Fruit fly (Drosophila melanogaster): ENCODE data around the gene ng3.
A peak's percentile ranks its signal among the peaks of the same experiment; 100 is the strongest.

Gene ng3

dm6 chrX:3255569-3256309 is 13.9 kb upstream of the ng3 start (continued):
- TF ChIP-seq trh (GFP tag; optimal IDR thresholded peaks at IDR 0.05) = peak; percentile 78
- TF ChIP-seq Poxn (GFP tag; IDR thresholded peaks at IDR 0.05) = peak; percentile 85
- TF ChIP-seq Nf-YC (tag; optimal IDR thresholded peaks at IDR 0.05) = peak; percentile 79
- TF ChIP-seq CG1233 (GFP tag; optimal IDR thresholded peaks at IDR 0.05) = peak; percentile 95
- TF ChIP-seq Hr3 (GFP tag; optimal IDR thresholded peaks at IDR 0.05) = peak; percentile 96
- peak; percentile 77 for TF ChIP-seq CG16779 (GFP tag; IDR thresholded peaks at IDR 0.05)
- TF ChIP-seq CG7745 (tag; optimal IDR thresholded peaks at IDR 0.05) = no peak
- TF ChIP-seq Pdp1 (GFP tag; optimal IDR thresholded peaks at IDR 0.05) = peak; percentile 77 to 87
- peak; percentile 92 for TF ChIP-seq CG9817 (tag; optimal IDR thresholded peaks at IDR 0.05)
- peak; percentile 98 for TF ChIP-seq Fer1 (GFP tag; optimal IDR thresholded peaks at IDR 0.05)
- peak; percentile 93 for TF ChIP-seq CG4820 (GFP tag; optimal IDR thresholded peaks at IDR 0.05)
- TF ChIP-seq pho (GFP tag; optimal IDR thresholded peaks at IDR 0.05) = peak; percentile 98
- peak; percentile 93 for TF ChIP-seq CG17385 (GFP tag; optimal IDR thresholded peaks at IDR 0.05)
- TF ChIP-seq CG30020 (tag; optimal IDR thresholded peaks at IDR 0.05) = no peak
- no peak for TF ChIP-seq fd102C (GFP tag; optimal IDR thresholded peaks at IDR 0.05)
- no peak for TF ChIP-seq Kr (GFP tag; optimal IDR thresholded peaks at IDR 0.05)
- peak; percentile 76 for TF ChIP-seq GATAe (GFP tag; conservative IDR thresholded peaks at IDR 0.05)
- TF ChIP-seq zfh1 (GFP tag; IDR thresholded peaks at IDR 0.05) = no peak; the same call in 1 of the 3 replicates
- TF ChIP-seq Hey (tag; optimal IDR thresholded peaks at IDR 0.05) = peak; percentile 58
- TF ChIP-seq amos (GFP tag; IDR thresholded peaks at IDR 0.05; ENCODE audit: partially characterized antibody) = peak; percentile 31; the same call in 1 of the 2 replicates
- peak; percentile 84; the same call in 2 of the 3 replicates for TF ChIP-seq C15 (GFP tag; IDR thresholded peaks at IDR 0.05)
- peak; percentile 84 for TF ChIP-seq Camta (GFP tag; optimal IDR thresholded peaks at IDR 0.05)
- TF ChIP-seq Dek (tag; optimal IDR thresholded peaks at IDR 0.05) = peak; percentile 93
- peak; percentile 3 for TF ChIP-seq Dp (GFP tag; optimal IDR thresholded peaks at IDR 0.05)
- peak; percentile 90 for TF ChIP-seq CG2875 (GFP tag; optimal IDR thresholded peaks at IDR 0.05)
- TF ChIP-seq btn (GFP tag; optimal IDR thresholded peaks at IDR 0.05) = peak; percentile 87
- peak; percentile 92 for TF ChIP-seq ATbp (GFP tag; optimal IDR thresholded peaks at IDR 0.05)
- TF ChIP-seq gfzf (GFP tag; optimal IDR thresholded peaks at IDR 0.05) = no peak
- TF ChIP-seq Hmr (GFP tag; optimal IDR thresholded peaks at IDR 0.05) = peak; percentile 98
- peak; percentile 97 for TF ChIP-seq CG13775 (GFP tag; optimal IDR thresholded peaks at IDR 0.05)
- peak; percentile 98 for TF ChIP-seq lab (GFP tag; optimal IDR thresholded peaks at IDR 0.05)
- TF ChIP-seq PHDP (tag; optimal IDR thresholded peaks at IDR 0.05) = peak; percentile 96
- TF ChIP-seq crol (GFP tag; IDR thresholded peaks at IDR 0.05) = no peak
- TF ChIP-seq CG13894 (tag; optimal IDR thresholded peaks at IDR 0.05) = peak; percentile 92
- peak; percentile 84 for TF ChIP-seq Antp (GFP tag; optimal IDR thresholded peaks at IDR 0.05)
- peak; percentile 91 for TF ChIP-seq wor (GFP tag; IDR thresholded peaks at IDR 0.05)
- TF ChIP-seq CG7987 (GFP tag; optimal IDR thresholded peaks at IDR 0.05) = peak; percentile 51
- peak; percentile 93 for TF ChIP-seq CG1792 (GFP tag; optimal IDR thresholded peaks at IDR 0.05)
- TF ChIP-seq nom (GFP tag; optimal IDR thresholded peaks at IDR 0.05) = peak; percentile 70
- no peak for TF ChIP-seq vnd (GFP tag; IDR thresholded peaks at IDR 0.05; ENCODE audit: partially characterized antibody)
- peak; percentile 60 for TF ChIP-seq CG2202 (tag; optimal IDR thresholded peaks at IDR 0.05)
- TF ChIP-seq Sry-δ (GFP tag; optimal IDR thresholded peaks at IDR 0.05) = peak; percentile 60
- TF ChIP-seq TFAM (GFP tag; optimal IDR thresholded peaks at IDR 0.05) = no peak
- TF ChIP-seq pita (GFP tag; optimal IDR thresholded peaks at IDR 0.05) = no peak
- peak; percentile 88 for TF ChIP-seq repo (GFP tag; optimal IDR thresholded peaks at IDR 0.05)
- peak; percentile 94 for TF ChIP-seq Max (GFP tag; optimal IDR thresholded peaks at IDR 0.05)
- peak; percentile 90 for TF ChIP-seq rib (GFP tag; IDR thresholded peaks at IDR 0.05)
- TF ChIP-seq ase (GFP tag; IDR thresholded peaks at IDR 0.05) = peak; percentile 89
- TF ChIP-seq jigr1 (GFP tag; IDR thresholded peaks at IDR 0.05) = peak; percentile 88
